Fruit fly (Drosophila melanogaster) whole organism, embryonic: Measurements from ENCODE around the gene CG7483.

Experiments
- Abd-B ChIP-seq: fragments of 200-800 bp; sonication (Bioruptor generic); optimal IDR thresholded peaks from 2 replicates; lab custom pipeline; 2018; ENCODE audit warnings: missing biosample characterization, mild to moderate bottlenecking, missing genetic modification characterization, moderate library complexity
- Antp ChIP-seq: fragments of 200-800 bp; sonication (Bioruptor generic); optimal IDR thresholded peaks from 3 replicates; lab custom pipeline; 2016; ENCODE audit warnings: missing biosample characterization, missing genetic modification characterization
- CG10267 ChIP-seq: fragments of 200-800 bp; sonication (Bioruptor generic); optimal IDR thresholded peaks from 2 replicates; lab custom pipeline; 2018; ENCODE audit warnings: missing biosample characterization, mild to moderate bottlenecking, missing genetic modification characterization, moderate library complexity
- CG11560 ChIP-seq: fragments of 200-800 bp; sonication (Bioruptor generic); IDR thresholded peaks from 3 replicates; pipeline ENCODE4 v1.3.6; 2022; ENCODE audit warnings: missing biosample characterization, missing genetic modification characterization
- CG12155 ChIP-seq: fragments of 200-800 bp; sonication (Bioruptor generic); optimal IDR thresholded peaks from 3 replicates; lab custom pipeline; 2016; ENCODE audit warnings: missing biosample characterization, missing genetic modification characterization
- CG12744 ChIP-seq: fragments of 200-800 bp; sonication (Bioruptor generic); optimal IDR thresholded peaks from 2 replicates; lab custom pipeline; 2016; ENCODE audit warnings: missing biosample characterization, missing genetic modification characterization
- CG14050 ChIP-seq: fragments of 200-800 bp; sonication (Bioruptor generic); IDR thresholded peaks from 3 replicates; pipeline ENCODE4 v1.3.6; 2022; ENCODE audit warnings: missing biosample characterization, missing genetic modification characterization
- CG14860 ChIP-seq: fragments of 200-800 bp; sonication (Bioruptor generic); IDR thresholded peaks from 3 replicates; pipeline ENCODE4 v1.3.6; 2022; ENCODE audit warnings: missing biosample characterization, missing genetic modification characterization; ENCODE audit not compliant: partially characterized antibody
- CG15269 ChIP-seq: fragments of 200-800 bp; sonication (Bioruptor generic); optimal IDR thresholded peaks from 2 replicates; lab custom pipeline; 2018; ENCODE audit warnings: missing biosample characterization, mild to moderate bottlenecking, missing genetic modification characterization, moderate library complexity
- CG2712 ChIP-seq: fragments of 200-800 bp; optimal IDR thresholded peaks from 3 replicates; lab custom pipeline; 2019; ENCODE audit warnings: missing biosample characterization, mild to moderate bottlenecking, missing genetic modification characterization, moderate library complexity
- CG30020 ChIP-seq: fragments of 200-800 bp; optimal IDR thresholded peaks from 2 replicates; lab custom pipeline; 2019; ENCODE audit warnings: missing biosample characterization, mild to moderate bottlenecking, missing genetic modification characterization, moderate library complexity
- CG31441 ChIP-seq: fragments of 200-800 bp; sonication (Bioruptor generic); IDR thresholded peaks from 2 replicates; pipeline ENCODE4 v1.3.6; 2022; ENCODE audit warnings: missing biosample characterization, missing genetic modification characterization
- CG4282 ChIP-seq: fragments of 200-800 bp; sonication (Bioruptor generic); optimal IDR thresholded peaks from 2 replicates; lab custom pipeline; 2016; ENCODE audit warnings: missing biosample characterization, missing genetic modification characterization
- CG4617 ChIP-seq: fragments of 200-800 bp; sonication (Bioruptor generic); optimal IDR thresholded peaks from 3 replicates; lab custom pipeline; 2016; ENCODE audit warnings: missing biosample characterization, missing genetic modification characterization, borderline replicate concordance
- CG4854 ChIP-seq: fragments of 200-800 bp; sonication (Bioruptor generic); optimal IDR thresholded peaks from 2 replicates; lab custom pipeline; 2016; ENCODE audit warnings: missing biosample characterization, missing genetic modification characterization, inconsistent platforms
- CG6254 ChIP-seq: fragments of 200-800 bp; sonication (Bioruptor generic); optimal IDR thresholded peaks from 3 replicates; lab custom pipeline; 2017; ENCODE audit warnings: mild to moderate bottlenecking, missing biosample characterization, missing genetic modification reagents, missing genetic modification characterization
- CG6689 ChIP-seq: fragments of 200-800 bp; sonication (Bioruptor generic); IDR thresholded peaks from 2 replicates; pipeline ENCODE4 v1.3.6; 2022; ENCODE audit warnings: missing biosample characterization, missing genetic modification characterization
- CG6791 ChIP-seq: fragments of 200-800 bp; sonication (Bioruptor generic); IDR thresholded peaks from 3 replicates; pipeline ENCODE4 v1.3.6; 2022; ENCODE audit warnings: missing biosample characterization, missing genetic modification characterization; ENCODE audit not compliant: partially characterized antibody
- CG9609 ChIP-seq: fragments of 200-800 bp; sonication (Bioruptor generic); optimal IDR thresholded peaks from 3 replicates; lab custom pipeline; 2016; ENCODE audit warnings: missing biosample characterization, missing genetic modification characterization
- CG9817 ChIP-seq: fragments of 200-800 bp; sonication (Bioruptor generic); optimal IDR thresholded peaks from 2 replicates; lab custom pipeline; 2018; ENCODE audit warnings: missing biosample characterization, mild to moderate bottlenecking, missing genetic modification characterization, moderate library complexity
- CTCF ChIP-seq: fragments of 200-800 bp; sonication (Bioruptor generic); optimal IDR thresholded peaks from 2 replicates; lab custom pipeline; 2017; ENCODE audit warnings: missing biosample characterization, mild to moderate bottlenecking, missing genetic modification characterization, moderate library complexity
- CoRest ChIP-seq: fragments of 200-800 bp; sonication (Bioruptor generic); optimal IDR thresholded peaks from 3 replicates; lab custom pipeline; 2018; ENCODE audit warnings: missing biosample characterization, mild to moderate bottlenecking, missing genetic modification characterization, moderate library complexity
- D19B ChIP-seq: fragments of 200-800 bp; sonication (Bioruptor generic); optimal IDR thresholded peaks from 2 replicates; lab custom pipeline; 2017; ENCODE audit warnings: missing biosample characterization, mild to moderate bottlenecking, missing genetic modification characterization
- Dbx ChIP-seq: fragments of 200-800 bp; sonication (Bioruptor generic); IDR thresholded peaks from 3 replicates; pipeline ENCODE4 v1.3.6; 2022; ENCODE audit warnings: missing biosample characterization, missing genetic modification characterization
- Doc3 ChIP-seq: fragments of 200-800 bp; sonication (Bioruptor generic); IDR thresholded peaks from 3 replicates; pipeline ENCODE4 v1.3.6; 2022; ENCODE audit warnings: missing biosample characterization, missing genetic modification characterization; ENCODE audit not compliant: partially characterized antibody
- ERR ChIP-seq: fragments of 200-800 bp; sonication (Bioruptor generic); optimal IDR thresholded peaks from 2 replicates; lab custom pipeline; 2016; ENCODE audit warnings: missing biosample characterization, missing genetic modification characterization
- Fer1 ChIP-seq: fragments of 200-800 bp; sonication (Bioruptor generic); optimal IDR thresholded peaks from 2 replicates; lab custom pipeline; 2017; ENCODE audit warnings: missing biosample characterization, mild to moderate bottlenecking, missing genetic modification characterization
- Fer3 ChIP-seq: fragments of 200-800 bp; sonication (Bioruptor generic); optimal IDR thresholded peaks from 2 replicates; lab custom pipeline; 2018; ENCODE audit warnings: missing biosample characterization, mild to moderate bottlenecking, missing genetic modification characterization, moderate library complexity
- Hmx ChIP-seq: fragments of 200-800 bp; sonication (Bioruptor generic); optimal IDR thresholded peaks from 2 replicates; lab custom pipeline; 2016; ENCODE audit warnings: missing biosample characterization, missing genetic modification characterization
- Hr39 ChIP-seq: fragments of >200 bp; optimal IDR thresholded peaks from 2 replicates; lab custom pipeline; 2017
- Med ChIP-seq: fragments of 200-800 bp; sonication (Bioruptor generic); peaks from one replicate; lab custom pipeline; 2016; ENCODE audit warnings: missing biosample characterization, missing genetic modification characterization, mild to moderate bottlenecking, inconsistent platforms, moderate library complexity
- Myb ChIP-seq: fragments of 200-800 bp; sonication (Bioruptor generic); optimal IDR thresholded peaks from 2 replicates; lab custom pipeline; 2016; ENCODE audit warnings: missing biosample characterization, missing genetic modification characterization
- NC2β ChIP-seq: fragments of 200-800 bp; sonication (Bioruptor generic); optimal IDR thresholded peaks from 2 replicates; lab custom pipeline; 2016; ENCODE audit warnings: missing biosample characterization, missing genetic modification characterization
- Optix ChIP-seq: fragments of 200-800 bp; sonication (Bioruptor generic); IDR thresholded peaks from 3 replicates; pipeline ENCODE4 v1.3.6; 2022; ENCODE audit warnings: missing biosample characterization, missing genetic modification characterization
- Tbp ChIP-seq: fragments of >200 bp; optimal IDR thresholded peaks from 2 replicates; lab custom pipeline; 2018; ENCODE audit warnings: missing biosample characterization, missing genetic modification characterization
- btn ChIP-seq: fragments of 200-800 bp; sonication (Bioruptor generic); optimal IDR thresholded peaks from 2 replicates; lab custom pipeline; 2016; ENCODE audit warnings: missing biosample characterization, missing genetic modification characterization
- croc ChIP-seq: fragments of 200-800 bp; sonication (Bioruptor generic); conservative IDR thresholded peaks from 3 replicates; pipeline ENCODE4 v1.3.6; 2022; ENCODE audit warnings: missing biosample characterization, missing genetic modification characterization
- en ChIP-seq: fragments of 200-800 bp; sonication (Bioruptor generic); optimal IDR thresholded peaks from 2 replicates; lab custom pipeline; 2016; ENCODE audit warnings: missing biosample characterization, missing genetic modification characterization
- ham ChIP-seq: fragments of 200-800 bp; sonication (Bioruptor generic); IDR thresholded peaks from 2 replicates; pipeline ENCODE4 v1.3.6; 2022; ENCODE audit warnings: missing biosample characterization, missing genetic modification characterization
- her ChIP-seq: fragments of 200-800 bp; sonication (Bioruptor generic); optimal IDR thresholded peaks from 2 replicates; lab custom pipeline; 2016; ENCODE audit warnings: missing biosample characterization, missing genetic modification characterization
- inv ChIP-seq: fragments of 200-800 bp; sonication (Bioruptor generic); IDR thresholded peaks from 2 replicates; pipeline ENCODE4 v1.3.6; 2022; ENCODE audit warnings: missing biosample characterization, missing genetic modification characterization; ENCODE audit not compliant: partially characterized antibody
- jumu ChIP-seq: fragments of 200-800 bp; sonication (Bioruptor generic); optimal IDR thresholded peaks from 3 replicates; lab custom pipeline; 2016; ENCODE audit warnings: missing biosample characterization, missing genetic modification characterization
- kay ChIP-seq: fragments of 200-800 bp; sonication (Bioruptor generic); optimal IDR thresholded peaks from 2 replicates; lab custom pipeline; 2016; ENCODE audit warnings: missing biosample characterization, missing genetic modification characterization
- ken ChIP-seq: fragments of 200-800 bp; sonication (Bioruptor generic); IDR thresholded peaks from 3 replicates; pipeline ENCODE4 v1.3.6; 2022; ENCODE audit warnings: missing biosample characterization, missing genetic modification characterization
- pfk ChIP-seq: fragments of 200-800 bp; sonication (Bioruptor generic); optimal IDR thresholded peaks from 2 replicates; lab custom pipeline; 2018; ENCODE audit warnings: missing biosample characterization, mild to moderate bottlenecking, missing genetic modification characterization, moderate library complexity
- pho ChIP-seq: fragments of 200-800 bp; sonication (Bioruptor generic); optimal IDR thresholded peaks from 2 replicates; lab custom pipeline; 2016; ENCODE audit warnings: missing biosample characterization, missing genetic modification characterization
- salm ChIP-seq: fragments of 200-800 bp; sonication (Bioruptor generic); optimal IDR thresholded peaks from 2 replicates; lab custom pipeline; 2018; ENCODE audit warnings: missing biosample characterization, mild to moderate bottlenecking, missing genetic modification characterization
- sens ChIP-seq: fragments of 200-800 bp; sonication (Bioruptor generic); peaks from one replicate; lab custom pipeline; 2016; ENCODE audit warnings: missing biosample characterization, missing genetic modification characterization
- slbo ChIP-seq: fragments of 200-800 bp; sonication (Bioruptor generic); IDR thresholded peaks from 2 replicates; pipeline ENCODE4 v1.3.6; 2022; ENCODE audit warnings: missing biosample characterization, missing genetic modification characterization
- slou ChIP-seq: fragments of 200-800 bp; sonication (Bioruptor generic); optimal IDR thresholded peaks from 3 replicates; lab custom pipeline; 2016; ENCODE audit warnings: missing biosample characterization, missing genetic modification characterization
- stwl ChIP-seq: fragments of 200-800 bp; sonication (Bioruptor generic); optimal IDR thresholded peaks from 3 replicates; lab custom pipeline; 2018; ENCODE audit warnings: missing biosample characterization, mild to moderate bottlenecking, missing genetic modification characterization, moderate library complexity
- tup ChIP-seq: fragments of 200-800 bp; sonication (Bioruptor generic); optimal IDR thresholded peaks from 2 replicates; lab custom pipeline; 2016; ENCODE audit warnings: missing biosample characterization, mild to moderate bottlenecking, missing genetic modification characterization, moderate library complexity
- wor ChIP-seq: fragments of 200-800 bp; sonication (Bioruptor generic); IDR thresholded peaks from 2 replicates; pipeline ENCODE4 v1.3.6; 2022; ENCODE audit warnings: missing biosample characterization, missing genetic modification characterization

Gene CG7483

DNA sequence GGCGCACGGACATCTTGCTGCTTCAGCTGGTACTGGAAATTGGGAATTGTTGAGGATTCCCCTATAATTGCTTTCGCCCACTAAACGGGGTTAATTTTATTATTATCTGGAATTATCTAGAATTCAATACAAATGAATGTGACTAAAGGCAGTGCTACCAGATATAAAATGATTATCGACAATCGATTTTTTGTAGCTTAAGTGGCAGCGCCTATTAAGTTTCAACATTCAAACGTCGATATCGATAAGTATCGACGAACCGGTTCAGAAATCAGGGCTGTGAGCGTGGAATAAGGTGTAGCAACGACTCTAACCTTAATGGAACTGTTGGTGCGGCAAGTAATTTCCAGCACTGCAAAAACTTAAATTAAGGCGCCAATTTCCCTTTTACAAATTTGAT, 7.9 kb upstream of the CG7483 start, which contains the start of gene Sgt1 (continued):
- TF ChIP-seq D19B (GFP tag; lab: Kevin White, UChicago) = no peak
- no peak for TF ChIP-seq Hmx
- no peak for TF ChIP-seq Abd-B (GFP tag; lab: Kevin White, UChicago)
- TF ChIP-seq Fer1 = peak; percentile 21
- peak; percentile 67 for TF ChIP-seq inv (GFP tag; lab: Robert Waterston, UW)
- TF ChIP-seq wor = no peak
- no peak for TF ChIP-seq Hr39
- TF ChIP-seq slbo (GFP tag; lab: Robert Waterston, UW) = peak; percentile 71
- no peak for TF ChIP-seq CG15269 (tag; lab: Kevin White, UChicago)
- peak; percentile 96 for TF ChIP-seq stwl
- peak; percentile 11 for TF ChIP-seq CG12744
- TF ChIP-seq CG31441 (GFP tag; lab: Robert Waterston, UW) = no peak
- TF ChIP-seq CG10267 (tag; lab: Kevin White, UChicago) = peak; percentile 98
- TF ChIP-seq croc (GFP tag; lab: Robert Waterston, UW) = no peak
- peak; percentile 62 for TF ChIP-seq her (GFP tag; lab: Kevin White, UChicago)
- TF ChIP-seq ERR = peak; percentile 51
- peak; percentile 17 for TF ChIP-seq Fer3
- TF ChIP-seq CG9817 (tag; lab: Kevin White, UChicago) = peak; percentile 38
- TF ChIP-seq pfk (GFP tag; lab: Kevin White, UChicago) = no peak
- TF ChIP-seq NC2β (GFP tag; lab: Kevin White, UChicago) = peak; percentile 30
- TF ChIP-seq pho (GFP tag; lab: Kevin White, UChicago) = peak; percentile 66
- TF ChIP-seq tup = no peak
- TF ChIP-seq CG12155 (GFP tag; lab: Kevin White, UChicago) = peak; percentile 44
- peak; percentile 6 for TF ChIP-seq CG4854
- TF ChIP-seq Med = peak; percentile 96
- peak; percentile 91 for TF ChIP-seq sens (GFP tag; lab: Kevin White, UChicago)
- TF ChIP-seq CG14860 = peak; percentile 84
- no peak for TF ChIP-seq salm (tag; lab: Kevin White, UChicago)
- no peak for TF ChIP-seq btn (GFP tag; lab: Kevin White, UChicago)
- TF ChIP-seq CG30020 = peak; percentile 45
- TF ChIP-seq Antp (GFP tag; lab: Kevin White, UChicago) = peak; percentile 65
- no peak for TF ChIP-seq slou (GFP tag; lab: Kevin White, UChicago)
- TF ChIP-seq Tbp = no peak
- TF ChIP-seq CG4282 (GFP tag; lab: Kevin White, UChicago) = peak; percentile 14
- 0 out of 3 replicates have a peak, but pooled peaks have one; percentile 29 for TF ChIP-seq Dbx (GFP tag; lab: Robert Waterston, UW)
- 0 out of 3 replicates have a peak, but pooled peaks have one; percentile 54 for TF ChIP-seq ken (GFP tag; lab: Robert Waterston, UW)
- TF ChIP-seq jumu (GFP tag; lab: Kevin White, UChicago) = peak; percentile 63
- TF ChIP-seq CG2712 (tag; lab: Kevin White, UChicago) = peak; percentile 56
- no peak for TF ChIP-seq kay (GFP tag; lab: Kevin White, UChicago)
- no peak for TF ChIP-seq CG6689 (GFP tag; lab: Robert Waterston, UW)
- peak; percentile 83 for TF ChIP-seq CG4617
- peak; percentile 59 for TF ChIP-seq CG9609
- TF ChIP-seq CG11560 (tag; lab: Robert Waterston, UW) = peak; percentile 60; the same call in 2 of the 3 replicates
- TF ChIP-seq Myb (GFP tag; lab: Kevin White, UChicago) = peak; percentile 78
- peak; percentile 56 for TF ChIP-seq CTCF (GFP tag; lab: Kevin White, UChicago)
- TF ChIP-seq en (GFP tag; lab: Kevin White, UChicago) = no peak
- TF ChIP-seq CG6254 (GFP tag; lab: Kevin White, UChicago) = no peak
- peak; percentile 86 for TF ChIP-seq CG6791 (GFP tag; lab: Robert Waterston, UW)
- TF ChIP-seq Optix (GFP tag; lab: Robert Waterston, UW) = no peak
- TF ChIP-seq Doc3 (GFP tag; lab: Robert Waterston, UW) = peak; percentile 68; the same call in 2 of the 3 replicates
- no peak for TF ChIP-seq ham (GFP tag; lab: Robert Waterston, UW)
- no peak for TF ChIP-seq CG14050 (GFP tag; lab: Robert Waterston, UW)
- peak; percentile 55 for TF ChIP-seq CoRest
